Worm (Caenorhabditis elegans) whole organism, early embryonic: Measurements from ENCODE around the gene ZC455.1.

Experiments used
- B0310.2 ChIP-seq: sonication (generic microtip); optimal IDR thresholded peaks from 2 replicates; lab custom pipeline; 2016; ENCODE audit warnings: mild to moderate bottlenecking, missing genetic modification characterization, missing compliant biosample characterization
- F13C5.2 ChIP-seq: sonication (generic microtip); optimal IDR thresholded peaks from 2 replicates; lab custom pipeline; 2017; ENCODE audit warnings: mild to moderate bottlenecking, missing genetic modification characterization, inconsistent platforms, missing compliant biosample characterization
- aly-1 ChIP-seq: sonication (generic microtip); optimal IDR thresholded peaks from 2 replicates; lab custom pipeline; 2016; ENCODE audit warnings: missing genetic modification characterization, missing compliant biosample characterization
- ama-1 ChIP-seq: fragments of 150-350 bp; optimal IDR thresholded peaks from 2 replicates; lab custom pipeline; 2014
- ceh-13 ChIP-seq: fragments of 200-800 bp; sonication (Bioruptor generic); optimal IDR thresholded peaks from 2 replicates; lab custom pipeline; 2018; ENCODE audit warnings: mild to moderate bottlenecking, missing genetic modification characterization, missing compliant biosample characterization
- ceh-36 ChIP-seq: sonication (generic microtip); optimal IDR thresholded peaks from 2 replicates; lab custom pipeline; 2016; ENCODE audit warnings: missing genetic modification characterization, inconsistent platforms, missing compliant biosample characterization
- ets-7 ChIP-seq: sonication (generic microtip); optimal IDR thresholded peaks from 2 replicates; lab custom pipeline; 2016; ENCODE audit warnings: missing genotype, missing genetic modification characterization, missing compliant biosample characterization
- flt-1 ChIP-seq: fragments of 200-800 bp; sonication (Bioruptor generic); IDR thresholded peaks from 2 replicates; pipeline ENCODE4 v1.3.6; 2022; ENCODE audit warnings: missing genetic modification characterization, missing compliant biosample characterization
- hmbx-1 ChIP-seq: sonication (generic microtip); optimal IDR thresholded peaks from 2 replicates; lab custom pipeline; 2016; ENCODE audit warnings: mild to moderate bottlenecking, missing genetic modification characterization, missing compliant biosample characterization
- hmg-4 ChIP-seq: fragments of 200-800 bp; sonication (Bioruptor generic); optimal IDR thresholded peaks from 2 replicates; lab custom pipeline; 2018; ENCODE audit warnings: mild to moderate bottlenecking, missing genetic modification characterization, missing compliant biosample characterization
- hnd-1 ChIP-seq: sonication (generic microtip); optimal IDR thresholded peaks from 2 replicates; lab custom pipeline; 2016; ENCODE audit warnings: missing genetic modification characterization, missing compliant biosample characterization
- pes-1 ChIP-seq: fragments of 200-800 bp; sonication (Bioruptor generic); IDR thresholded peaks from 2 replicates; pipeline ENCODE4 v1.3.6; 2022; ENCODE audit warnings: missing genetic modification reagents, missing genetic modification characterization, missing compliant biosample characterization
- scrt-1 ChIP-seq: fragments of 200-800 bp; sonication (Bioruptor generic); IDR thresholded peaks from 2 replicates; pipeline ENCODE4 v1.3.6; 2022; ENCODE audit warnings: missing genetic modification characterization, missing compliant biosample characterization
- sea-1 ChIP-seq: fragments of 200-800 bp; sonication (Bioruptor generic); conservative IDR thresholded peaks from 2 replicates; pipeline ENCODE4 v1.3.6; 2022; ENCODE audit warnings: missing genetic modification characterization, missing compliant biosample characterization
- tbx-11 ChIP-seq: fragments of 200-800 bp; sonication (Bioruptor generic); IDR thresholded peaks from 2 replicates; pipeline ENCODE4 v1.3.6; 2022; ENCODE audit warnings: missing genetic modification characterization, missing compliant biosample characterization
- tbx-37 ChIP-seq: fragments of 200-800 bp; sonication (Bioruptor generic); conservative IDR thresholded peaks from 2 replicates; pipeline ENCODE4 v1.3.6; 2022; ENCODE audit warnings: missing genetic modification reagents, missing genetic modification characterization, missing compliant biosample characterization
- tra-4 ChIP-seq: sonication (generic microtip); optimal IDR thresholded peaks from 2 replicates; lab custom pipeline; 2017; ENCODE audit warnings: missing genetic modification characterization, missing compliant biosample characterization

ZC455.1 gene

DNA sequence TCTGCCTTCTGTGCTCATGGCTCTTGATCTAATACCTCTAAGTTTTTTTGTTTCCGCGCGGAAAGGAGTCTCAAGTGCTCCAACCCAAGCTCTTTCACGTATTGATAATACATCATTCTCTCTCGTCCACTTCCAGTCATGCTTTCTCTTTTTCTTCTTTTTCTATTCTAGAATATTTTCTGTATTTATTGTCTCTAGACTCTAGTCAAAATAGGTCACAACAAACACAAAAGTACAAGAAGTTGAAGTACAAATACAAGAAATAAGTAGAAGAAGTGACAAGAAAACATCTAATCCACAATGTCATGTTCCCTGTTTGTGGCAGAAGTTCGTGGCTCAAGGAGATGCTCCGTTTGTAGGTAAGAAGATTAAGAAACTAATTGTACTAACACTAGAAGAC, at the start of gene ZC455.1:
Gene ZC455.1 (plus strand): TSS at position 301 of the 400 bp plus-strand sequence.
- TF ChIP-seq flt-1 (GFP tag; lab: Robert Waterston, UW): no peak
- no peak for TF ChIP-seq ama-1 (lab: Kevin White, UChicago)
- TF ChIP-seq F13C5.2 (tag; lab: Kevin White, UChicago): no peak
- TF ChIP-seq hmbx-1: no peak
- no peak for TF ChIP-seq sea-1 (GFP tag; lab: Robert Waterston, UW)
- TF ChIP-seq ceh-36 (tag; lab: Kevin White, UChicago): no peak
- no peak for TF ChIP-seq pes-1 (GFP tag; lab: Robert Waterston, UW)
- no peak for TF ChIP-seq ceh-13
- TF ChIP-seq scrt-1 (GFP tag; lab: Robert Waterston, UW): no peak
- no peak for TF ChIP-seq tra-4
- no peak for TF ChIP-seq hmg-4 (GFP tag; lab: Kevin White, UChicago)
- no peak for TF ChIP-seq aly-1 (tag; lab: Kevin White, UChicago)
- no peak for TF ChIP-seq hnd-1
- no peak for TF ChIP-seq tbx-11
- TF ChIP-seq B0310.2 (tag; lab: Kevin White, UChicago): no peak

- TF ChIP-seq sea-1 (GFP tag; lab: Robert Waterston, UW): no peak
- no peak for TF ChIP-seq ets-7
- TF ChIP-seq ceh-36 (tag; lab: Kevin White, UChicago): no peak
- no peak for TF ChIP-seq flt-1 (GFP tag; lab: Robert Waterston, UW)
- no peak for TF ChIP-seq aly-1 (tag; lab: Kevin White, UChicago)
- TF ChIP-seq B0310.2 (tag; lab: Kevin White, UChicago): no peak
- no peak for TF ChIP-seq scrt-1 (GFP tag; lab: Robert Waterston, UW)
- no peak for TF ChIP-seq ama-1 (lab: Kevin White, UChicago)
- TF ChIP-seq hmg-4 (GFP tag; lab: Kevin White, UChicago): no peak
- no peak for TF ChIP-seq tra-4
- TF ChIP-seq pes-1 (GFP tag; lab: Robert Waterston, UW): no peak
- TF ChIP-seq hmbx-1: no peak
- TF ChIP-seq tbx-11: no peak
- TF ChIP-seq ceh-13: no peak
- no peak for TF ChIP-seq F13C5.2 (tag; lab: Kevin White, UChicago)
These were observed 47.4 kb upstream of the ZC455.1 start, which contains the start of gene R11D1.12 for ce11 chrV:12725893-12726292. Gene R11D1.12, minus strand, starts transcription at chrV:12725993.

ce11 chrV:12727104-12727637, 46.2 kb upstream of the ZC455.1 start, which contains the start of gene R11D1.13:
Gene R11D1.13, plus strand, starts transcription at chrV:12727154.
- TF ChIP-seq hmg-4 (GFP tag; lab: Kevin White, UChicago) (no peak), hmbx-1 (no peak), scrt-1 (GFP tag; lab: Robert Waterston, UW) (no peak), ceh-13 (no peak), F13C5.2 (tag; lab: Kevin White, UChicago) (no peak), tbx-37 (GFP tag; lab: Robert Waterston, UW) (no peak), aly-1 (tag; lab: Kevin White, UChicago) (no peak), ets-7 (no peak), ceh-36 (tag; lab: Kevin White, UChicago) (no peak), pes-1 (GFP tag; lab: Robert Waterston, UW) (no peak), B0310.2 (tag; lab: Kevin White, UChicago) (no peak), tra-4 (no peak), tbx-11 (no peak), ama-1 (lab: Kevin White, UChicago) (no peak), hnd-1 (no peak)

ce11 chrV:12728062-12728665, 45.2 kb upstream of the ZC455.1 start, which contains the start of the genes rpl-28 and mrpl-49:
Gene rpl-28, minus strand, starts transcription at chrV:12728112.
Gene mrpl-49, plus strand, starts transcription at chrV:12728631.
- TF ChIP-seq aly-1 (tag; lab: Kevin White, UChicago) (no peak), F13C5.2 (tag; lab: Kevin White, UChicago) (peak; percentile 33)

DNA sequence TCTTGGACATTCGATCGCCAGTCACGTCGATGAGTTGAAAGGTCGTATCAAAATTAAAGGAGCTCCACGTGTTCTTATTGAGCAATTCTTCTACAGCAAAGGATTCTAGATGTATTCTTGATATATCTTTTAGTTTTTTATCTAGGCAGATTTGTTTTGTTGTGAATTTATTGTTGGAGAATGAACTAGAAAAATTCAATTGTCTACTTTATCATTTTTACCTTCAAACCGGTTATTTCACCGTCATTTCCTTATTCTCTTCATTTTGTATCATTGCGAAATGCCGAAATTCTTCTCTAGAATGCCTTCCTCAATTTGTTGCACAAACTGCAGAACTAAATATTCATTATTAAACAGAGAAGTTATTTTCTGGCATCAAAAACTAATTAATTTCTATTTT, 44.1 kb upstream of the ZC455.1 start, which contains the start of gene R11D1.10:
Gene R11D1.10 (plus strand): TSS at position 301 of the 400 bp plus-strand sequence.
- no peak for TF ChIP-seq aly-1 (tag; lab: Kevin White, UChicago)

ce11 chrV:12732734-12733133, 40.6 kb upstream of the ZC455.1 start:
- TF ChIP-seq scrt-1 (GFP tag; lab: Robert Waterston, UW) (no peak), hnd-1 (no peak), tbx-11 (no peak), aly-1 (tag; lab: Kevin White, UChicago) (no peak), ceh-36 (tag; lab: Kevin White, UChicago) (no peak), hmbx-1 (no peak), ets-7 (no peak), hmg-4 (GFP tag; lab: Kevin White, UChicago) (no peak)

DNA sequence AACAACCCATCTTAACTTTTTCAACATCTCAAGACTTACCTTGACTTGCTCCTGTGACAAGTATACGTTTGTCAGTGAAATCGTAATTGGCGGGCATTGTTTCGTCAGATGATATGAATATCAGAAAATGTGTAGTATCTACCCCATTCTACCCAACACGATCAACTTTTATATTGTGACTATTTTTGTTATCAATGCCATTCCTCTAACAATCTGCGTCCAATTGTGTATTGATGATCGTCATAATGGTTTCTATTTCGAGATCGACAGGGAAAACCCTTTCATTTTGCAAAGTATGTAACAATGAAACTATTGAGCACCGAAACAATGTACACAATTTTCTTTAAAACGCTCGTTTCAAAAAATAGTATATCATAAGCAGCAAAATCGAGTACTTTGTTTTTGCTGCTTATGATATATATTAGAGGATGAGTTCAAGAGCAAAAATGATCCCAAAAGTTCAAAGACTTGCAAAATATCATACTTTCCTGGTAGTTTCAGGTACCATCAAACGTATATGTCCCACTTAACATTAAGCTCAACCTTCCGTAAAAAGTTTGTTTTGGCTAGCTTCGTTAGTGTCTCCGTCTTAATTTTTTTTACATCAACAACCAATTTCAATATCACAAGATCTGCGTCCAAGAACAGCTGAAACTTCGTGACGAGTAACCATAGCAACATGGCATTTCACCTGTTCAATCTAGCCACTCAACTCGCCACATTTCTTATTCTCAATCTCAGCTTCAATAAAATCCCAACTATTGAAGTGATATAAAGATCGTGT, 39.7 kb upstream of the ZC455.1 start, which contains the start of the genes dhs-21 and xbx-9:
Gene dhs-21 (minus strand): TSS at position 181 of the 784 bp plus-strand sequence.
Gene xbx-9 (plus strand): TSS at position 734 of the 784 bp plus-strand sequence.
- no peak for TF ChIP-seq B0310.2 (tag; lab: Kevin White, UChicago)
- TF ChIP-seq pes-1 (GFP tag; lab: Robert Waterston, UW): no peak
- no peak for TF ChIP-seq flt-1 (GFP tag; lab: Robert Waterston, UW)
- no peak for TF ChIP-seq F13C5.2 (tag; lab: Kevin White, UChicago)
- no peak for TF ChIP-seq tra-4
- no peak for TF ChIP-seq hnd-1
